Worm (Caenorhabditis elegans): Measurements from ENCODE around the gene F25E5.16.

- TF ChIP-seq nhr-25 (tag; optimal IDR thresholded peaks at IDR 0.05; ENCODE audit: borderline replicate concordance, insufficient read depth), result no peak
- TF ChIP-seq nhr-48 (tag; optimal IDR thresholded peaks at IDR 0.05), result no peak
Measured at ce11 chrV:7465509-7465908, 27.4 kb downstream of the F25E5.16 start, which contains the start of gene F25E5.1.

All from whole organism, L4 larva.